Worm (Caenorhabditis elegans) whole organism, L4/young adult: ENCODE data around the gene fipr-5.

Experiments
- W03F9.2 ChIP-seq: fragments of 150-350 bp; optimal IDR thresholded peaks from 2 replicates; lab custom pipeline; 2014; ENCODE audit warnings: missing biosample characterization, missing genetic modification characterization
- him-1 ChIP-seq: sonication (generic microtip); optimal IDR thresholded peaks from 2 replicates; lab custom pipeline; 2016; ENCODE audit warnings: missing genotype, missing genetic modification reagents, missing genetic modification characterization, missing compliant biosample characterization

- TF ChIP-seq him-1 = no peak
- no peak for TF ChIP-seq W03F9.2 (tag; lab: Kevin White, UChicago)
These were observed 8.6 kb downstream of the fipr-5 start, which contains the start of gene hpo-40 for ce11 chrV:10212627-10213026.
